Worm (Caenorhabditis elegans) whole organism, L3 larva: ENCODE results near the gene nst-1.

Experiments
- ZK546.5 ChIP-seq: sonication (generic microtip); optimal IDR thresholded peaks from 2 replicates; lab custom pipeline; 2017; ENCODE audit warnings: missing biosample characterization, missing genetic modification characterization
- aly-2 ChIP-seq: fragments of 150-350 bp; optimal IDR thresholded peaks from 2 replicates; lab custom pipeline; 2014; ENCODE audit warnings: missing biosample characterization, missing genetic modification characterization
- ama-1 ChIP-seq: fragments of 150-350 bp; optimal IDR thresholded peaks from 2 replicates; lab custom pipeline; 2018
- ceh-16 ChIP-seq: sonication (generic microtip); optimal IDR thresholded peaks from 2 replicates; lab custom pipeline; 2017; ENCODE audit warnings: missing biosample characterization, missing genetic modification characterization
- ceh-28 ChIP-seq: fragments of 150-350 bp; optimal IDR thresholded peaks from 2 replicates; lab custom pipeline; 2014; ENCODE audit warnings: missing biosample characterization, missing genetic modification reagents, missing genetic modification characterization
- ceh-82 ChIP-seq: fragments of 150-350 bp; optimal IDR thresholded peaks from 2 replicates; lab custom pipeline; 2014; ENCODE audit warnings: missing biosample characterization, missing genetic modification characterization
- ceh-9 ChIP-seq: sonication (generic microtip); optimal IDR thresholded peaks from 2 replicates; lab custom pipeline; 2018; ENCODE audit warnings: missing biosample characterization, missing genetic modification characterization
- egl-27 ChIP-seq: sonication (generic microtip); optimal IDR thresholded peaks from 4 replicates; lab custom pipeline; 2017; ENCODE audit warnings: missing biosample characterization, missing genetic modification reagents, missing genetic modification characterization
- egl-5 ChIP-seq: fragments of 150-350 bp; optimal IDR thresholded peaks from 2 replicates; lab custom pipeline; 2017; ENCODE audit warnings: missing biosample characterization, missing genetic modification reagents, missing genetic modification characterization, inconsistent platforms
- elt-1 ChIP-seq: fragments of 150-350 bp; optimal IDR thresholded peaks from 2 replicates; lab custom pipeline; 2014; ENCODE audit warnings: missing biosample characterization, missing genetic modification characterization
- elt-2 ChIP-seq: sonication (generic microtip); optimal IDR thresholded peaks from 2 replicates; lab custom pipeline; 2016; ENCODE audit warnings: missing genetic modification reagents, mild to moderate bottlenecking, missing genetic modification characterization, missing compliant biosample characterization
- elt-3 ChIP-seq, 3 experiments: fragments of 150-350 bp in 1 of 3; sonication (generic microtip) in 2 of 3; optimal IDR thresholded peaks; 2 replicates in 2 of 3; 4 replicates in 1 of 3; lab custom pipeline; 2014 to 2017; ENCODE audit warnings: missing biosample characterization in 3 of 3, missing genetic modification characterization in 3 of 3
- eor-1 ChIP-seq, 2 experiments: fragments of 150-350 bp; optimal IDR thresholded peaks; 2 replicates each; lab custom pipeline; 2014 to 2018; ENCODE audit warnings: missing biosample characterization in 2 of 2, missing genetic modification characterization in 2 of 2
- fkh-10 ChIP-seq: sonication (generic microtip); optimal IDR thresholded peaks from 2 replicates; lab custom pipeline; 2017; ENCODE audit warnings: missing biosample characterization, missing genetic modification reagents, missing genetic modification characterization
- fkh-2 ChIP-seq: fragments of 150-350 bp; optimal IDR thresholded peaks from 2 replicates; lab custom pipeline; 2014; ENCODE audit warnings: missing biosample characterization, missing genetic modification reagents, missing genetic modification characterization
- fos-1 ChIP-seq: fragments of 150-350 bp; optimal IDR thresholded peaks from 2 replicates; lab custom pipeline; 2014; ENCODE audit warnings: missing biosample characterization, missing genetic modification characterization
- hmg-11 ChIP-seq: sonication (generic microtip); optimal IDR thresholded peaks from 2 replicates; lab custom pipeline; 2016; ENCODE audit warnings: missing genetic modification characterization, missing compliant biosample characterization
- jun-1 ChIP-seq: fragments of 150-350 bp; optimal IDR thresholded peaks from 2 replicates; lab custom pipeline; 2014; ENCODE audit warnings: missing biosample characterization, missing genetic modification reagents, missing genetic modification characterization
- lin-15B ChIP-seq: fragments of 150-350 bp; optimal IDR thresholded peaks from 2 replicates; lab custom pipeline; 2014; ENCODE audit warnings: missing biosample characterization, missing genetic modification characterization
- lsy-12 ChIP-seq: sonication (generic microtip); optimal IDR thresholded peaks from 2 replicates; lab custom pipeline; 2016; ENCODE audit warnings: mild to moderate bottlenecking, missing genetic modification characterization, missing compliant biosample characterization
- mdl-1 ChIP-seq: fragments of 150-350 bp; optimal IDR thresholded peaks from 2 replicates; lab custom pipeline; 2014; ENCODE audit warnings: missing biosample characterization, missing genetic modification characterization
- mml-1 ChIP-seq: fragments of 150-350 bp; sonication (generic microtip); optimal IDR thresholded peaks from 3 replicates; lab custom pipeline; 2014; ENCODE audit warnings: missing biosample characterization, missing genetic modification characterization
- nfya-1 ChIP-seq: sonication (generic microtip); optimal IDR thresholded peaks from 2 replicates; lab custom pipeline; 2017; ENCODE audit warnings: missing genetic modification characterization, mild to moderate bottlenecking, missing compliant biosample characterization, antibody characterized with exemption, moderate library complexity; ENCODE audit not compliant: insufficient read depth
- nhr-11 ChIP-seq: fragments of 150-350 bp; optimal IDR thresholded peaks from 2 replicates; lab custom pipeline; 2014; ENCODE audit warnings: missing biosample characterization, missing genetic modification characterization
- nhr-12 ChIP-seq: fragments of 150-350 bp; optimal IDR thresholded peaks from 2 replicates; lab custom pipeline; 2014; ENCODE audit warnings: missing biosample characterization, missing genetic modification characterization
- nhr-237 ChIP-seq: fragments of 150-350 bp; optimal IDR thresholded peaks from 2 replicates; lab custom pipeline; 2014; ENCODE audit warnings: missing biosample characterization, missing genetic modification characterization
- nhr-25 ChIP-seq: sonication (generic microtip); optimal IDR thresholded peaks from 2 replicates; lab custom pipeline; 2017; ENCODE audit warnings: missing biosample characterization, missing genetic modification characterization
- nhr-43 ChIP-seq: sonication (generic microtip); optimal IDR thresholded peaks from 2 replicates; lab custom pipeline; 2016; ENCODE audit warnings: mild to moderate bottlenecking, missing genetic modification characterization, missing compliant biosample characterization; ENCODE audit not compliant: poor library complexity, severe bottlenecking
- nhr-67 ChIP-seq: fragments of 150-350 bp; optimal IDR thresholded peaks from 2 replicates; lab custom pipeline; 2014; ENCODE audit warnings: missing biosample characterization, missing genetic modification characterization
- nhr-77 ChIP-seq: fragments of 150-350 bp; optimal IDR thresholded peaks from 2 replicates; lab custom pipeline; 2014; ENCODE audit warnings: missing biosample characterization, missing genetic modification characterization
- pha-4 ChIP-seq: fragments of 150-350 bp; optimal IDR thresholded peaks from 2 replicates; lab custom pipeline; 2014; ENCODE audit warnings: missing biosample characterization, missing genetic modification reagents, missing genetic modification characterization
- pqm-1 ChIP-seq: fragments of 150-350 bp; optimal IDR thresholded peaks from 2 replicates; lab custom pipeline; 2017; ENCODE audit warnings: missing biosample characterization, missing genetic modification characterization, inconsistent platforms
- sea-2 ChIP-seq: fragments of 150-350 bp; sonication (generic microtip); optimal IDR thresholded peaks from 4 replicates; lab custom pipeline; 2014; ENCODE audit warnings: missing biosample characterization, missing genetic modification reagents, missing genetic modification characterization
- skn-1 ChIP-seq: fragments of 150-350 bp; optimal IDR thresholded peaks from 2 replicates; lab custom pipeline; 2014; ENCODE audit warnings: missing biosample characterization, missing genetic modification characterization
- snpc-4 ChIP-seq: fragments of 150-350 bp; optimal IDR thresholded peaks from 2 replicates; lab custom pipeline; 2014; ENCODE audit warnings: missing biosample characterization, missing genetic modification characterization
- tbx-2 ChIP-seq: sonication (generic microtip); optimal IDR thresholded peaks from 2 replicates; lab custom pipeline; 2016; ENCODE audit warnings: mild to moderate bottlenecking, missing genetic modification characterization, missing compliant biosample characterization
- unc-62 ChIP-seq: fragments of 150-350 bp; sonication (generic microtip); optimal IDR thresholded peaks from 4 replicates; lab custom pipeline; 2014; ENCODE audit warnings: missing biosample characterization, missing genetic modification reagents, missing genetic modification characterization
- ztf-11 ChIP-seq: fragments of 150-350 bp; optimal IDR thresholded peaks from 2 replicates; lab custom pipeline; 2014; ENCODE audit warnings: missing biosample characterization, missing genetic modification characterization
- ztf-4 ChIP-seq: fragments of 150-350 bp; optimal IDR thresholded peaks from 2 replicates; lab custom pipeline; 2014; ENCODE audit warnings: missing biosample characterization, missing genetic modification characterization

Gene nst-1

ce11 chrII:8283158-8283717, at the start of gene nst-1, which contains the start of gene cct-4:
nst-1 (minus strand) TSS chrII:8283208.
cct-4 (plus strand) TSS chrII:8283667.
- TF ChIP-seq pha-4 (peak; percentile 58), jun-1 (tag; lab: Kevin White, UChicago) (no peak), sea-2 (GFP tag; lab: Kevin White, UChicago) (no peak), ZK546.5 (tag; lab: Kevin White, UChicago) (no peak), ceh-9 (tag; lab: Kevin White, UChicago) (no peak), ama-1 (lab: Kevin White, UChicago) (no peak), aly-2 (tag; lab: Kevin White, UChicago) (no peak), nfya-1 (peak; percentile 58), nhr-11 (no peak), hmg-11 (peak; percentile 14), mdl-1 (tag; lab: Kevin White, UChicago) (no peak), ceh-16 (tag; lab: Kevin White, UChicago) (no peak), eor-1 (tag; optimal IDR thresholded peaks at IDR 0.05; lab: Kevin White, UChicago) (no peak), ceh-28 (tag; lab: Kevin White, UChicago) (no peak), unc-62 (GFP tag; lab: Kevin White, UChicago) (no peak), elt-2 (peak; percentile 4), tbx-2 (tag; lab: Kevin White, UChicago) (no peak), nhr-43 (tag; lab: Kevin White, UChicago) (no peak), nhr-12 (tag; lab: Kevin White, UChicago) (no peak), ztf-11 (tag; lab: Kevin White, UChicago) (no peak), nhr-67 (tag; lab: Kevin White, UChicago) (no peak), ztf-4 (no peak), nhr-25 (tag; lab: Kevin White, UChicago) (no peak), mml-1 (tag; lab: Kevin White, UChicago) (no peak), fkh-2 (tag; lab: Kevin White, UChicago) (no peak), nhr-237 (tag; lab: Kevin White, UChicago) (no peak), skn-1 (tag; lab: Kevin White, UChicago) (no peak), elt-1 (tag; lab: Kevin White, UChicago) (no peak), snpc-4 (tag; lab: Kevin White, UChicago) (no peak), ceh-82 (tag; lab: Kevin White, UChicago) (no peak), fkh-10 (GFP tag; lab: Kevin White, UChicago) (no peak), lin-15B (tag; lab: Kevin White, UChicago) (peak; percentile 50), egl-5 (tag; lab: Kevin White, UChicago) (no peak), nhr-77 (tag; lab: Kevin White, UChicago) (no peak), pqm-1 (no peak)

- TF ChIP-seq ztf-4 (no peak), ceh-28 (tag; lab: Kevin White, UChicago) (no peak), lsy-12 (no peak), ceh-16 (tag; lab: Kevin White, UChicago) (no peak), elt-1 (tag; lab: Kevin White, UChicago) (no peak), mml-1 (tag; lab: Kevin White, UChicago) (no peak), mdl-1 (tag; lab: Kevin White, UChicago) (no peak), aly-2 (tag; lab: Kevin White, UChicago) (no peak), nhr-25 (tag; lab: Kevin White, UChicago) (no peak), lin-15B (tag; lab: Kevin White, UChicago) (no peak), nhr-237 (tag; lab: Kevin White, UChicago) (no peak), egl-27 (tag; lab: Kevin White, UChicago) (no peak), pha-4 (no peak), eor-1 (tag; optimal IDR thresholded peaks at IDR 0.05; lab: Kevin White, UChicago) (no peak), pqm-1 (no peak), sea-2 (GFP tag; lab: Kevin White, UChicago) (no peak), ceh-9 (tag; lab: Kevin White, UChicago) (no peak), elt-3 (tag; optimal IDR thresholded peaks at IDR 0.05; lab: Kevin White, UChicago) (no peak), fos-1 (tag; lab: Kevin White, UChicago) (no peak)
Measured at ce11 chrII:8329462-8329861, 46.5 kb upstream of the nst-1 start, which contains the start of gene C26D10.4. C26D10.4 (plus strand) TSS chrII:8329762.
